Worm (Caenorhabditis elegans): ENCODE measurements around the gene Y39G8B.7.

Gene Y39G8B.7

DNA sequence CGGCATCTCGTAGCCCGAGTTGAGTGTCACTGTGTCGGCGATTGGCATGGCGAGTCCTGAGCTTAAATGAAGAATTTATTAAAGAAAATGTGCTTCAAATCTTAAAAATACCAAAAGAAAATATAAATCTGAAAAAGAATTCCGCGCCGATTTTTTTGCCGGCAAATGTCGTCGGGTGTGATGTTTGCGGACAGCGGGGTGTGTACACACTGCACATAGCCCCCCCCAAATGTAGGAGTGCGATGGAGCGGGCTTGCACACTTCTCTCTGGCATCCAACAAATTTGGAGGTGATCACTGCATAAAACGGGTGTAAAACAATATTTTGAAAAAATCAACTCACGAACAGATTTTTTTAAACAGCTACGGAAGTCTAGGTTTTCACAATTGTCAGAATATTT is 18.7 kb downstream of the Y39G8B.7 start, which contains the start of gene Y39G8B.2:
Gene Y39G8B.2, minus strand, starts transcription at position 61 of the 400 bp plus-strand sequence.
- TF ChIP-seq elt-3 (tag; optimal IDR thresholded peaks at IDR 0.05) = peak in 1 of 3 experiments; percentile 40
- TF ChIP-seq nhr-43 (tag; optimal IDR thresholded peaks at IDR 0.05; ENCODE audit: poor library complexity, severe bottlenecking) = peak; percentile 80
- TF ChIP-seq skn-1 (tag; optimal IDR thresholded peaks at IDR 0.05) = peak; percentile 11
- TF ChIP-seq lsy-12 (tag; optimal IDR thresholded peaks at IDR 0.05) = peak; percentile 32
- peak; percentile 16 for TF ChIP-seq fos-1 (tag; optimal IDR thresholded peaks at IDR 0.05)
- peak; percentile 88 for TF ChIP-seq lin-39 (tag; optimal IDR thresholded peaks at IDR 0.05)
- peak; percentile 57 for TF ChIP-seq elt-2 (tag; optimal IDR thresholded peaks at IDR 0.05)
- no peak for TF ChIP-seq ZK546.5 (tag; optimal IDR thresholded peaks at IDR 0.05)
- peak; percentile 92 for TF ChIP-seq snpc-4 (tag; optimal IDR thresholded peaks at IDR 0.05)
- no peak for TF ChIP-seq aly-2 (tag; optimal IDR thresholded peaks at IDR 0.05)
- no peak for TF ChIP-seq ceh-82 (tag; optimal IDR thresholded peaks at IDR 0.05)
- no peak for TF ChIP-seq nhr-237 (tag; optimal IDR thresholded peaks at IDR 0.05)
- no peak for TF ChIP-seq fkh-10 (GFP tag; optimal IDR thresholded peaks at IDR 0.05)
- no peak for TF ChIP-seq nhr-12 (tag; optimal IDR thresholded peaks at IDR 0.05)
- TF ChIP-seq nhr-23 (tag; optimal IDR thresholded peaks at IDR 0.05) = peak; percentile 86
- no peak for TF ChIP-seq nhr-11 (tag; optimal IDR thresholded peaks at IDR 0.05)
- no peak for TF ChIP-seq unc-39 (tag; optimal IDR thresholded peaks at IDR 0.05)
- TF ChIP-seq fkh-2 (tag; optimal IDR thresholded peaks at IDR 0.05) = no peak
- no peak for TF ChIP-seq nhr-76 (tag; optimal IDR thresholded peaks at IDR 0.05)
- TF ChIP-seq ztf-11 (tag; optimal IDR thresholded peaks at IDR 0.05) = no peak
- TF ChIP-seq eor-1 (tag; optimal IDR thresholded peaks at IDR 0.05) = no peak
- TF ChIP-seq ceh-16 (tag; optimal IDR thresholded peaks at IDR 0.05) = no peak
- TF ChIP-seq daf-12 (tag; optimal IDR thresholded peaks at IDR 0.05) = no peak
- TF ChIP-seq elt-1 (tag; optimal IDR thresholded peaks at IDR 0.05) = no peak
- peak; percentile 60 for TF ChIP-seq pqm-1 (tag; optimal IDR thresholded peaks at IDR 0.05)
- TF ChIP-seq zag-1 (tag; optimal IDR thresholded peaks at IDR 0.05) = peak; percentile 15
- TF ChIP-seq nhr-28 (tag; optimal IDR thresholded peaks at IDR 0.05) = no peak
- TF ChIP-seq mdl-1 (tag; optimal IDR thresholded peaks at IDR 0.05) = no peak
- TF ChIP-seq nfya-1 (tag; optimal IDR thresholded peaks at IDR 0.05; ENCODE audit: insufficient read depth) = peak; percentile 88
- TF ChIP-seq ama-1 (optimal IDR thresholded peaks at IDR 0.05) = peak; percentile 49
- TF ChIP-seq nhr-67 (tag; optimal IDR thresholded peaks at IDR 0.05) = no peak
- TF ChIP-seq ceh-9 (tag; optimal IDR thresholded peaks at IDR 0.05) = no peak
- peak; percentile 56 for TF ChIP-seq jun-1 (tag; optimal IDR thresholded peaks at IDR 0.05)
- TF ChIP-seq egl-27 (tag; optimal IDR thresholded peaks at IDR 0.05) = no peak
- peak; percentile 7 for TF ChIP-seq ceh-28 (tag; optimal IDR thresholded peaks at IDR 0.05)
- TF ChIP-seq hmg-11 (tag; optimal IDR thresholded peaks at IDR 0.05) = peak; percentile 81
- TF ChIP-seq R02D3.7 (tag; optimal IDR thresholded peaks at IDR 0.05) = peak; percentile 55
- no peak for TF ChIP-seq ztf-4 (tag; optimal IDR thresholded peaks at IDR 0.05)
- TF ChIP-seq unc-62 (GFP tag; optimal IDR thresholded peaks at IDR 0.05) = no peak
- TF ChIP-seq nhr-25 (tag; optimal IDR thresholded peaks at IDR 0.05) = peak; percentile 84
- no peak for TF ChIP-seq sea-2 (GFP tag; optimal IDR thresholded peaks at IDR 0.05)
- peak; percentile 98 for TF ChIP-seq lin-15B (tag; optimal IDR thresholded peaks at IDR 0.05)
- TF ChIP-seq tbx-2 (tag; optimal IDR thresholded peaks at IDR 0.05) = no peak
- peak; percentile 97 for TF ChIP-seq pha-4 (tag; optimal IDR thresholded peaks at IDR 0.05)
- peak; percentile 66 for TF ChIP-seq egl-5 (tag; optimal IDR thresholded peaks at IDR 0.05)
- TF ChIP-seq mml-1 (tag; optimal IDR thresholded peaks at IDR 0.05) = no peak
- no peak for TF ChIP-seq nhr-77 (tag; optimal IDR thresholded peaks at IDR 0.05)

DNA sequence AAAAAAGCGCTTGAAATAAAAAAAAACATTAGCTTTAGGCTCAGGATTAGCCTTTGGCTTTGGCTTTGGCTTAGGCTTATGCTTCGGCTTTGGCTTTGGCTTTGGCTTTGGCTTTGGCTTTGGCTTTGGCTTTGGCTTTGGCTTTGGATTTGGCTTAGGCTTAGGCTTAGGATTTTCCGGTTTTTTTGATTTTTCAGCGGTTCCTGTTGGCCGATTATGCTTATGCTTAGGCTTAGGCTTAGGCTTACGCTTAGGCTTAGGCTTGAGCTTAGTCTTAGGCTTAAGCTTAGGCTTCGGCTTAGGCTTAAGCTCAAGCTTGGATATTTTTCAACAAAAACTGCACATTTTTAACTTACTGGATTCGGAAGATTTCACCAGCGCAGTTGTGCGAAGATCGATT is 20.7 kb downstream of the Y39G8B.7 start:
- no peak for TF ChIP-seq sea-2 (GFP tag; optimal IDR thresholded peaks at IDR 0.05)
- TF ChIP-seq eor-1 (tag; optimal IDR thresholded peaks at IDR 0.05) = no peak
- no peak for TF ChIP-seq fos-1 (tag; optimal IDR thresholded peaks at IDR 0.05)
- TF ChIP-seq nhr-23 (tag; optimal IDR thresholded peaks at IDR 0.05) = no peak
- no peak for TF ChIP-seq tbx-2 (tag; optimal IDR thresholded peaks at IDR 0.05)
- TF ChIP-seq mml-1 (tag; optimal IDR thresholded peaks at IDR 0.05) = no peak
- TF ChIP-seq zag-1 (tag; optimal IDR thresholded peaks at IDR 0.05) = no peak
- TF ChIP-seq elt-1 (tag; optimal IDR thresholded peaks at IDR 0.05) = no peak
- no peak for TF ChIP-seq nhr-43 (tag; optimal IDR thresholded peaks at IDR 0.05; ENCODE audit: poor library complexity, severe bottlenecking)
- TF ChIP-seq skn-1 (tag; optimal IDR thresholded peaks at IDR 0.05) = no peak
- TF ChIP-seq ceh-16 (tag; optimal IDR thresholded peaks at IDR 0.05) = no peak
- no peak for TF ChIP-seq hmg-11 (tag; optimal IDR thresholded peaks at IDR 0.05)
- TF ChIP-seq lsy-12 (tag; optimal IDR thresholded peaks at IDR 0.05) = no peak
- TF ChIP-seq lin-39 (tag; optimal IDR thresholded peaks at IDR 0.05) = no peak
- no peak for TF ChIP-seq elt-3 (tag; optimal IDR thresholded peaks at IDR 0.05)

Data from whole organism, L3 larva.